Worm (Caenorhabditis elegans) whole organism, L2 larva: ENCODE results near the gene ugt-45.

ENCODE experiments used
- C34F6.9 ChIP-seq: fragments of 150-350 bp; optimal IDR thresholded peaks from 2 replicates; lab custom pipeline; 2014; ENCODE audit warnings: missing biosample characterization, missing genetic modification characterization
- R02D3.7 ChIP-seq: fragments of 150-350 bp; optimal IDR thresholded peaks from 2 replicates; lab custom pipeline; 2014; ENCODE audit warnings: missing biosample characterization, missing genetic modification characterization
- Y55F3AM.14 ChIP-seq: fragments of 200-800 bp; sonication (Bioruptor generic); optimal IDR thresholded peaks from 2 replicates; lab custom pipeline; 2018; ENCODE audit warnings: mild to moderate bottlenecking, missing genetic modification characterization, missing compliant biosample characterization
- ZK546.5 ChIP-seq: sonication (generic microtip); optimal IDR thresholded peaks from 2 replicates; lab custom pipeline; 2017; ENCODE audit warnings: missing biosample characterization, missing genetic modification characterization
- alr-1 ChIP-seq: fragments of 150-350 bp; optimal IDR thresholded peaks from 2 replicates; lab custom pipeline; 2014; ENCODE audit warnings: missing biosample characterization, missing genetic modification characterization
- aly-2 ChIP-seq: fragments of 150-350 bp; optimal IDR thresholded peaks from 2 replicates; lab custom pipeline; 2014; ENCODE audit warnings: missing biosample characterization, missing genetic modification characterization
- ama-1 ChIP-seq: fragments of 150-350 bp; optimal IDR thresholded peaks from 2 replicates; lab custom pipeline; 2018; ENCODE audit warnings: inconsistent platforms
- blmp-1 ChIP-seq: sonication (generic microtip); optimal IDR thresholded peaks from 2 replicates; lab custom pipeline; 2017; ENCODE audit warnings: missing genetic modification characterization, mild to moderate bottlenecking, missing compliant biosample characterization, antibody characterized with exemption, moderate library complexity; ENCODE audit not compliant: insufficient read depth
- ceh-16 ChIP-seq: fragments of 150-350 bp; optimal IDR thresholded peaks from 2 replicates; lab custom pipeline; 2014; ENCODE audit warnings: missing biosample characterization, missing genetic modification characterization
- egl-27 ChIP-seq: sonication (generic microtip); optimal IDR thresholded peaks from 3 replicates; lab custom pipeline; 2017; ENCODE audit warnings: missing biosample characterization, missing genetic modification reagents, missing genetic modification characterization
- elt-3 ChIP-seq: sonication (generic microtip); optimal IDR thresholded peaks from 2 replicates; lab custom pipeline; 2017; ENCODE audit warnings: missing biosample characterization, missing genetic modification characterization
- fos-1 ChIP-seq: fragments of 150-350 bp; optimal IDR thresholded peaks from 2 replicates; lab custom pipeline; 2014; ENCODE audit warnings: missing biosample characterization, missing genetic modification characterization
- lin-11 ChIP-seq: fragments of 150-350 bp; sonication (generic microtip); optimal IDR thresholded peaks from 2 replicates; lab custom pipeline; 2014; ENCODE audit warnings: missing biosample characterization, missing genetic modification characterization, inconsistent platforms, mixed read lengths
- lin-13 ChIP-seq: fragments of 150-350 bp; optimal IDR thresholded peaks from 2 replicates; lab custom pipeline; 2014; ENCODE audit warnings: missing biosample characterization, missing genetic modification reagents, missing genetic modification characterization
- lin-39 ChIP-seq: fragments of 150-350 bp; optimal IDR thresholded peaks from 2 replicates; lab custom pipeline; 2014; ENCODE audit warnings: missing biosample characterization, missing genetic modification reagents, missing genetic modification characterization
- lsy-2 ChIP-seq, 2 experiments: fragments of 150-350 bp in 1 of 2; sonication (generic microtip) in 1 of 2; optimal IDR thresholded peaks; 2 replicates each; lab custom pipeline; 2014 to 2017; ENCODE audit warnings: missing biosample characterization in 2 of 2, missing genetic modification characterization in 2 of 2
- mab-5 ChIP-seq: fragments of 150-350 bp; optimal IDR thresholded peaks from 2 replicates; lab custom pipeline; 2014; ENCODE audit warnings: missing biosample characterization, missing genetic modification characterization
- mbf-1 ChIP-seq: sonication (generic microtip); optimal IDR thresholded peaks from 2 replicates; lab custom pipeline; 2017; ENCODE audit warnings: missing biosample characterization, missing genetic modification characterization
- mdl-1 ChIP-seq, 2 experiments: fragments of 150-350 bp in 1 of 2; sonication (generic microtip) in 1 of 2; optimal IDR thresholded peaks; 2 replicates each; lab custom pipeline; 2017; ENCODE audit warnings: missing biosample characterization in 2 of 2, missing genetic modification characterization in 2 of 2
- nhr-10 ChIP-seq: sonication (generic microtip); optimal IDR thresholded peaks from 2 replicates; lab custom pipeline; 2017; ENCODE audit warnings: missing biosample characterization, missing genetic modification characterization
- nhr-11 ChIP-seq: fragments of 150-350 bp; optimal IDR thresholded peaks from 2 replicates; lab custom pipeline; 2014; ENCODE audit warnings: missing biosample characterization, missing genetic modification characterization
- nhr-129 ChIP-seq: fragments of 150-350 bp; optimal IDR thresholded peaks from 2 replicates; lab custom pipeline; 2014; ENCODE audit warnings: missing biosample characterization, missing genetic modification characterization
- nhr-21 ChIP-seq: fragments of 150-350 bp; optimal IDR thresholded peaks from 2 replicates; lab custom pipeline; 2014; ENCODE audit warnings: missing biosample characterization, missing genetic modification characterization
- nhr-237 ChIP-seq: fragments of 150-350 bp; optimal IDR thresholded peaks from 2 replicates; lab custom pipeline; 2014; ENCODE audit warnings: missing biosample characterization, missing genetic modification characterization
- nhr-25 ChIP-seq: fragments of 150-350 bp; sonication (generic microtip); optimal IDR thresholded peaks from 3 replicates; lab custom pipeline; 2014; ENCODE audit warnings: missing biosample characterization, missing genetic modification characterization
- nhr-6 ChIP-seq: fragments of 150-350 bp; optimal IDR thresholded peaks from 2 replicates; lab custom pipeline; 2014; ENCODE audit warnings: missing biosample characterization, missing genetic modification characterization
- nhr-77 ChIP-seq: fragments of 150-350 bp; optimal IDR thresholded peaks from 2 replicates; lab custom pipeline; 2014; ENCODE audit warnings: missing biosample characterization, missing genetic modification characterization
- peb-1 ChIP-seq: fragments of 150-350 bp; optimal IDR thresholded peaks from 2 replicates; lab custom pipeline; 2014; ENCODE audit warnings: missing biosample characterization, missing genetic modification characterization
- sma-9 ChIP-seq, 2 experiments: fragments of 150-350 bp in 1 of 2; sonication (generic microtip) in 1 of 2; optimal IDR thresholded peaks; 2 replicates each; lab custom pipeline; 2014 to 2016; ENCODE audit warnings: missing genetic modification characterization in 2 of 2, mild to moderate bottlenecking in 1 of 2, missing biosample characterization in 1 of 2, missing compliant biosample characterization in 1 of 2, missing genetic modification reagents in 1 of 2, moderate library complexity in 1 of 2
- unc-39 ChIP-seq: fragments of 150-350 bp; optimal IDR thresholded peaks from 2 replicates; lab custom pipeline; 2014; ENCODE audit warnings: missing biosample characterization, missing genetic modification characterization
- unc-55 ChIP-seq: fragments of 150-350 bp; sonication (generic microtip); optimal IDR thresholded peaks from 3 replicates; lab custom pipeline; 2014; ENCODE audit warnings: missing biosample characterization, missing genetic modification reagents, missing genetic modification characterization
- unc-62 ChIP-seq: fragments of 150-350 bp; optimal IDR thresholded peaks from 2 replicates; lab custom pipeline; 2014; ENCODE audit warnings: missing biosample characterization, missing genetic modification reagents, missing genetic modification characterization
- zag-1 ChIP-seq: fragments of 150-350 bp; optimal IDR thresholded peaks from 2 replicates; lab custom pipeline; 2014; ENCODE audit warnings: missing biosample characterization, missing genetic modification characterization
- ztf-1 ChIP-seq: fragments of 200-800 bp; sonication (Bioruptor generic); conservative IDR thresholded peaks from 2 replicates; pipeline ENCODE4 v1.3.6; 2022; ENCODE audit warnings: missing genetic modification characterization, missing compliant biosample characterization
- ztf-4 ChIP-seq: fragments of 150-350 bp; optimal IDR thresholded peaks from 2 replicates; lab custom pipeline; 2014; ENCODE audit warnings: missing biosample characterization, missing genetic modification characterization

ugt-45 gene

DNA sequence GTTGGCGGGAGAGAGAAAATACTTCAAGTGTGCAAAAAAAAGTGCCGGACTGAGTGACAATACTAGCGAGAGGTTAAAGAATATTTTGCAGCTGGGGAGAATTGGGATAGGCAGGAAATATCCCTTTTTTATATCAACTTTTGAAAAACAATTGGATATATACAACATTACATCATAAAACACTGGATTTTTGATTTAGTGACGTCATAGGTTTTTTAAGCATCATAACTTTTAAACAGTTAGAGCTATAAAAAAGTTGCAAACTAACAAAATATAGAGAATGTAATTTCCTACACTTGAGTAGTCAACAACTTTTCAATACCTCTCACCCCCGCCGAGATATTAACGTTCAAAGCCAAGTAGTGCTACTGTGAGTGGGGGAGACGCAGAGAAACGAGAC lies 40.2 kb downstream of the ugt-45 start:
- TF ChIP-seq ceh-16 (no peak), nhr-129 (tag; lab: Kevin White, UChicago) (no peak), mab-5 (tag; lab: Kevin White, UChicago) (no peak), nhr-237 (tag; lab: Kevin White, UChicago) (no peak), lin-39 (tag; lab: Kevin White, UChicago) (no peak), lin-11 (no peak), fos-1 (no peak), unc-62 (no peak), sma-9 (GFP tag; optimal IDR thresholded peaks at IDR 0.05; lab: Kevin White, UChicago) (no peak), sma-9 (tag; optimal IDR thresholded peaks at IDR 0.05; lab: Kevin White, UChicago) (no peak), mdl-1 (tag; optimal IDR thresholded peaks at IDR 0.05; lab: Kevin White, UChicago) (no peak)

DNA sequence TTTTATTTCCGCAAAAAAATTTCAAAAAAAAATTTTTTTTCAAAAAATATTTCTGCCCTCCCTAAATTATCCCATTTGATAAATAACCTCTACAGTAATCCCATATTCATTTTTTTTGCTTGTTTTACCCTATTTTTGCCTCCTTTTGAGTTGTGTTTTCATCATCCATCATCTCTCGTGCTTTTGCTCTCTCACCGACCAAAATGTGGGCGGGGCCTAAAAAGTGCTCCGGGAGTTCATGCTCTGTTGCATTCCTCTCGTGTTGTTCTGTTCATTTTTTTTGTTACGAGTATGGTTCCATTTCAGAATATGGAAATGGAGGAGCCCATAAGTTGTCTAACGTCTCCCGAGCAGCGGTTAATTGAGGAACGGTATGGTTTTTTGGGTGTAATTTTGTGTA lies 41.7 kb downstream of the ugt-45 start, which contains the start of gene Y37E11AL.1:
Y37E11AL.1 (plus strand) TSS at position 301 of the 400 bp plus-strand sequence.
- no peak for TF ChIP-seq fos-1
- TF ChIP-seq nhr-11 (tag; lab: Kevin White, UChicago) = no peak
- no peak for TF ChIP-seq Y55F3AM.14 (GFP tag; lab: Kevin White, UChicago)
- TF ChIP-seq ZK546.5 (tag; lab: Kevin White, UChicago) = no peak
- no peak for TF ChIP-seq lin-13 (GFP tag; lab: Kevin White, UChicago)
- TF ChIP-seq lsy-2 (tag; optimal IDR thresholded peaks at IDR 0.05; lab: Kevin White, UChicago) = no peak
- TF ChIP-seq nhr-129 (tag; lab: Kevin White, UChicago) = no peak
- no peak for TF ChIP-seq ama-1
- no peak for TF ChIP-seq peb-1 (tag; lab: Kevin White, UChicago)
- no peak for TF ChIP-seq ztf-1
- TF ChIP-seq elt-3 (tag; lab: Kevin White, UChicago) = no peak
- no peak for TF ChIP-seq mbf-1 (tag; lab: Kevin White, UChicago)
- TF ChIP-seq, all 48 proteins: peak for 0

DNA sequence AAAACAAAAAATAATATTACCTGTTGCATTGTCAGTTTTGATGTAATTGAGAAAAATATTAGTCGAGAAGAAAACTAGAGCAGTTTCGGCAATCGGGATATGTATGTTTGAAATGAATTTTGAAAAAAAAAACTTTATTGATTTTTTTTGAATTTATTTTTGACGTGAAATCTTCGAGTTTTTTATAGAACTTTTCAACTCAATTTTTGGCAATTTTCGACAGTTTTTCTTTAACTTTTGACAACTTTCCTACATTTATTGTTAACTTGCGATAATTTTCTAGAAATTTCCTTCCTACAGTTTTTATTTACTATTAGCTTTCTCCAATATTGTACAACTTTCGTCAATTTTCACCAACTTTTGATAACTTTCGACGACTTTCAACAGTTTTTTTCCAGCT lies 49.0 kb downstream of the ugt-45 start, which contains the start of gene Y37E11AL.12:
Y37E11AL.12 (minus strand) TSS at position 101 of the 400 bp plus-strand sequence.
- TF ChIP-seq alr-1 (tag; lab: Kevin White, UChicago) (no peak), unc-39 (tag; lab: Kevin White, UChicago) (no peak), blmp-1 (tag; lab: Kevin White, UChicago) (no peak), mbf-1 (tag; lab: Kevin White, UChicago) (no peak), egl-27 (tag; lab: Kevin White, UChicago) (no peak), nhr-25 (tag; lab: Kevin White, UChicago) (no peak), ztf-4 (tag; lab: Kevin White, UChicago) (no peak), nhr-10 (tag; lab: Kevin White, UChicago) (no peak), elt-3 (tag; lab: Kevin White, UChicago) (no peak), aly-2 (no peak), ztf-1 (no peak), fos-1 (no peak), unc-62 (no peak), sma-9 (GFP tag; optimal IDR thresholded peaks at IDR 0.05; lab: Kevin White, UChicago) (no peak), sma-9 (tag; optimal IDR thresholded peaks at IDR 0.05; lab: Kevin White, UChicago) (no peak), lin-11 (no peak), nhr-77 (no peak), peb-1 (tag; lab: Kevin White, UChicago) (no peak)

DNA sequence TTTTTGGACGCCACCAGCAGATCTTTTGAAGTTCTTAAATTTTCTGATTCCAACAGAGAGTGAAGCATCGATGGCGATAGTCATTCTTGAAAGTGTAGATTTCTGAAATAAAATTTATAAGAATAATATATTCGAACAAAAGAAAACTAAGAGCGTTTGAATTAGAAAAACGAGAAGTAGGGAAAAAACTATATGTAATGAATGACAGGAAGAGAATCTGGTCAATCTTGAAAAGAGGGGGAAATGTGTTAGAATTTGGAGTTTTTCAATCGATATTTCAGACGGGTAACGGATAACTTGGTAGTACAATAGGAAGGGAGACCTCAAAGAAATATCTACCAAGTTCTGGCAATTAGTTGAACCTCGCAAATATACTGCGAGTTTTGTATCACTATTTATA lies 50.3 kb downstream of the ugt-45 start, which contains the start of gene Y37E11AL.9:
Y37E11AL.9 (minus strand) TSS at position 101 of the 400 bp plus-strand sequence.
- TF ChIP-seq aly-2 (no peak), nhr-21 (no peak), lin-11 (no peak), zag-1 (tag; lab: Kevin White, UChicago) (no peak), nhr-6 (tag; lab: Kevin White, UChicago) (no peak), sma-9 (GFP tag; optimal IDR thresholded peaks at IDR 0.05; lab: Kevin White, UChicago) (no peak), sma-9 (tag; optimal IDR thresholded peaks at IDR 0.05; lab: Kevin White, UChicago) (no peak), peb-1 (tag; lab: Kevin White, UChicago) (no peak), C34F6.9 (tag; lab: Kevin White, UChicago) (no peak), unc-55 (GFP tag; lab: Kevin White, UChicago) (no peak), egl-27 (tag; lab: Kevin White, UChicago) (no peak), elt-3 (tag; lab: Kevin White, UChicago) (no peak), unc-62 (no peak), R02D3.7 (no peak), nhr-77 (no peak), mdl-1 (tag; optimal IDR thresholded peaks at IDR 0.05; lab: Kevin White, UChicago) (no peak), ceh-16 (no peak), Y55F3AM.14 (GFP tag; lab: Kevin White, UChicago) (no peak)
